Worm (Caenorhabditis elegans) whole organism, early embryonic: ENCODE results near the gene icl-1.

ENCODE experiments used
- B0310.2 ChIP-seq: sonication (generic microtip); optimal IDR thresholded peaks from 2 replicates; lab custom pipeline; 2016; ENCODE audit warnings: mild to moderate bottlenecking, missing genetic modification characterization, missing compliant biosample characterization
- aly-1 ChIP-seq: sonication (generic microtip); optimal IDR thresholded peaks from 2 replicates; lab custom pipeline; 2016; ENCODE audit warnings: missing genetic modification characterization, missing compliant biosample characterization
- ama-1 ChIP-seq: fragments of 150-350 bp; optimal IDR thresholded peaks from 2 replicates; lab custom pipeline; 2014
- ceh-36 ChIP-seq: sonication (generic microtip); optimal IDR thresholded peaks from 2 replicates; lab custom pipeline; 2016; ENCODE audit warnings: missing genetic modification characterization, inconsistent platforms, missing compliant biosample characterization
- scrt-1 ChIP-seq: fragments of 200-800 bp; sonication (Bioruptor generic); IDR thresholded peaks from 2 replicates; pipeline ENCODE4 v1.3.6; 2022; ENCODE audit warnings: missing genetic modification characterization, missing compliant biosample characterization
- sea-1 ChIP-seq: fragments of 200-800 bp; sonication (Bioruptor generic); conservative IDR thresholded peaks from 2 replicates; pipeline ENCODE4 v1.3.6; 2022; ENCODE audit warnings: missing genetic modification characterization, missing compliant biosample characterization

DNA sequence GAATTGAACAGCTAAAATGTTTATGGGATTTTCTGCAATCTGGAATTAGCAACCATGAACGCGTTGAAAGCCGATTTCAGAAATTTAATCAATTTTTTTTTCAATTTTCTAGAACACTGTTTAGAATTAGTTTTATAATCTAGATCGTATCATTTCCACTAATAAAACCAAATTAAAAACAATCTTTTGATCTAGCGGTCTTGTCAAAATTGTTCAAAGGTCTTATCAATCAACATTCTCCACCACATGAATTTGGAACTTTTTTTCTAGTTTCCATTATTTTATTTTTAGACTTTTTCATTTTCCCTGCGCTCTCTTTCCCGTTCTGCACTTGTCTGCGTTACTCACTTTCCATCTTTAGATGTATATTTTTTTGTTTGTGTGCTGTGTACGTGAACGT is 34.5 kb upstream of the icl-1 start, which contains the start of gene srp-2:
- TF ChIP-seq ceh-36 (tag; lab: Kevin White, UChicago) (no peak), scrt-1 (no peak), B0310.2 (tag; lab: Kevin White, UChicago) (no peak), ama-1 (lab: Kevin White, UChicago) (no peak), sea-1 (GFP tag; lab: Robert Waterston, UW) (no peak), aly-1 (tag; lab: Kevin White, UChicago) (no peak)
